Worm (Caenorhabditis elegans): Measurements from ENCODE around the gene F41H10.1.

F41H10.1 gene

DNA sequence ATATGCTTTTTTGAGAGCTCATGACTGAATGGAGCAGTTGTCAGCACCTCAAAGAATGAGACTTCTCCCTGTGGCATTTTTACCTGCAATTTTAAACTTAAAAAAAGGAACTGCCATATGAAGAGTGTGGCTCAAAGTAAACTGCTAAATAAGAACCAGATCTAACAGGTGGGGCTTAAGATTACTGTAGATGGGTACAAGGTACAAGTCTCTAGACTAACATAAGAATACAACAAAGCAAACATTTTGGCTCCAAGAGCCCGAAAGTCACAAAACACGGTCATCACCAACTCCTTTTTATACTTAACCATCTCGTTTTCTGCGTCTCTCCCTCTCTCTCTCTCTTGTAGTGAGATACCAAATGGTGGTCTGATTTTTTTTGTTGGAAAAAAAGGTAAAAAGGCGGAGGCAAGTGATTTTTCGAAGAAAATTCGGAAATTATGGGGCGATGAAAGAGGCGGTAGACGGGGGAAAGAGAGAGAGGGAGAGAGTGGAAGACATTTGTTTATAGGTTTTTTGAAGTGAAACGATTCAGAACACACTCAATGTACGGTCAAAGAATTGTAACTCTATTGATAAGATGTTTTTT is 5.9 kb downstream of the F41H10.1 start, which contains the start of gene elo-6 (continued):
- TF ChIP-seq nhr-77 (tag; optimal IDR thresholded peaks at IDR 0.05) (peak; percentile 68), zip-11 (GFP tag; IDR thresholded peaks at IDR 0.05) (no peak), aly-2 (tag; optimal IDR thresholded peaks at IDR 0.05) (no peak), gei-8 (GFP tag; optimal IDR thresholded peaks at IDR 0.05) (no peak), hlh-30 (tag; optimal IDR thresholded peaks at IDR 0.05; ENCODE audit: insufficient read depth) (peak; percentile 4), pha-4 (GFP tag; IDR thresholded peaks at IDR 0.05) (no peak), pha-4 (tag; optimal IDR thresholded peaks at IDR 0.05) (no peak), Y48G9A.11 (GFP tag; IDR thresholded peaks at IDR 0.05) (no peak), duxl-1 (tag; optimal IDR thresholded peaks at IDR 0.05; ENCODE audit: poor library complexity) (no peak), sdz-12 (GFP tag; optimal IDR thresholded peaks at IDR 0.05) (no peak), spr-3 (GFP tag; optimal IDR thresholded peaks at IDR 0.05) (no peak)

DNA sequence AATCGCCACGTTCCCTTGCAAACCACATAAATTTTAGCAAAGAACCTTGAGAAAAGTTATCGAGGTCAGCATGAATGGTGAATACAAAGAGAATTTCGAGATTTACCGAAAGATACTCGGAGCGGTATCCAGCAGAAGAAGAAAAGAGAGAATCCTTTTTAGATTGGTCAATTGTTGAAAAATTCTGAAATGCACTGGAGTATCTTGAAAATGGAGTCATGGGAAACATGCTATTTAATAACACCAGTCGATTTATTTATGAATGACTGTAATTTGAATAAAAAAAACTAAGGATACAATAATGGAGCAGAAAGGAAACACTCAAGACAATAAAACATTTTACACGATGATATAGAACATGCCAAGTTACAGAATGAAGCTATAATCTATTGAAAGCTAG is 7.2 kb downstream of the F41H10.1 start:
- TF ChIP-seq madf-5 (GFP tag; IDR thresholded peaks at IDR 0.05) (0 out of 4 replicates have a peak, but pooled peaks of 1 of the 2 experiments have one; percentile 26), Y48G9A.11 (GFP tag; IDR thresholded peaks at IDR 0.05) (peak; percentile 42; the same call in 1 of the 2 replicates), pha-4 (GFP tag; IDR thresholded peaks at IDR 0.05) (no peak), pha-4 (tag; optimal IDR thresholded peaks at IDR 0.05) (no peak), lin-38 (GFP tag; IDR thresholded peaks at IDR 0.05) (0 out of 2 replicates have a peak, but pooled peaks have one; percentile 22), F49E8.2 (tag; optimal IDR thresholded peaks at IDR 0.05; ENCODE audit: borderline replicate concordance) (peak; percentile 56), nhr-77 (tag; optimal IDR thresholded peaks at IDR 0.05) (no peak), madf-9 (GFP tag; conservative IDR thresholded peaks at IDR 0.05) (no peak), hif-1 (tag; optimal IDR thresholded peaks at IDR 0.05) (no peak), snpc-1.2 (GFP tag; IDR thresholded peaks at IDR 0.05) (peak; percentile 84), aha-1 (tag) (peak; percentile 85)

DNA sequence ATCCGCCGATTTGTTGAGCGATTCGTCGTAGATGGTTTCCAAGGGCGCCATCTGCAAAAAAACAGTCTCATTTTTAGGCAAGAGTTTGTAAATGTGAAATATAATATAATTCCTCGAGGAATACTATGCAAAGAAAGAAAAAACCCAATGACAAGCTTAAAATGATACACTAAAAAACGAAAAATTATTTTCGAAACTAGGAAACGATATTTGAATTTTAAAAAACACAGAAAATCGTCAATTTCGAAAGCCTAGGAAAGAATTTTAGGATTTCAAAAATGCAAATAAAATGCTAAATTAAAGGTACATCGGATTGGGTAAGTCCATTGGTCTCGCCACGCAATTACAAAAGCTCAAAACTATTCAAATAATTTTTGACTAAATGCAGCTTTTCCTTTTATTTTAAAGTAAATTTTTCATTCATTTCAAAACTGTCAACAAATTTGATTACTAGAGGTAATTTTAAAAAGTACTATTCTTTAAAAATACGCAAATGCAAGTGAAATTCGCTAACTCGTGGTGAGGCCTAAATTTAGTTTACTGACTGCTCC is 8.9 kb downstream of the F41H10.1 start, which contains the start of the genes htp-1 and ZK616.5:
htp-1 (minus strand) TSS at position 51 of the 551 bp plus-strand sequence.
ZK616.5 (plus strand) TSS at position 423 of the 551 bp plus-strand sequence.
- TF ChIP-seq lin-29 (GFP tag; IDR thresholded peaks at IDR 0.05) = no peak
- TF ChIP-seq mxl-3 (GFP tag; optimal IDR thresholded peaks at IDR 0.05) = no peak
- no peak for TF ChIP-seq fkh-10 (GFP tag; optimal IDR thresholded peaks at IDR 0.05)
- TF ChIP-seq dpl-1 (GFP tag; optimal IDR thresholded peaks at IDR 0.05) = no peak
- no peak for TF ChIP-seq unc-39 (tag; optimal IDR thresholded peaks at IDR 0.05)
- TF ChIP-seq nhr-11 (tag; optimal IDR thresholded peaks at IDR 0.05) = no peak
- no peak for TF ChIP-seq F37D6.2 (tag; optimal IDR thresholded peaks at IDR 0.05)
- TF ChIP-seq T26A8.4 (GFP tag; IDR thresholded peaks at IDR 0.05) = no peak
- no peak for TF ChIP-seq T20F7.1 (GFP tag; optimal IDR thresholded peaks at IDR 0.05)
- TF ChIP-seq sdz-12 (GFP tag; optimal IDR thresholded peaks at IDR 0.05) = no peak
- no peak for TF ChIP-seq egl-43 (GFP tag; IDR thresholded peaks at IDR 0.05)
- no peak for TF ChIP-seq ama-1 (optimal IDR thresholded peaks at IDR 0.05)
- no peak for TF ChIP-seq mes-2 (tag; optimal IDR thresholded peaks at IDR 0.05; ENCODE audit: poor library complexity, severe bottlenecking)
- no peak for TF ChIP-seq daf-16 (GFP tag; optimal IDR thresholded peaks at IDR 0.05)
- TF ChIP-seq daf-16 (tag; optimal IDR thresholded peaks at IDR 0.05) = no peak
- TF ChIP-seq Y48G9A.11 (GFP tag; IDR thresholded peaks at IDR 0.05) = no peak
- no peak for TF ChIP-seq attf-4 (tag; optimal IDR thresholded peaks at IDR 0.05)
- TF ChIP-seq rbr-2 (tag; optimal IDR thresholded peaks at IDR 0.05) = no peak
- no peak for TF ChIP-seq snpc-4 (tag; optimal IDR thresholded peaks at IDR 0.05)
- TF ChIP-seq ztf-7 (tag; optimal IDR thresholded peaks at IDR 0.05) = no peak

Measured in whole organism, L4 larva.